Worm (Caenorhabditis elegans): ENCODE measurements around the gene Y43E12A.2.

Gene Y43E12A.2

ce11 chrIV:10933777-10934546 lies 47.9 kb upstream of the Y43E12A.2 start:
- no peak for TF ChIP-seq ceh-9 (tag; optimal IDR thresholded peaks at IDR 0.05)
- no peak for TF ChIP-seq hlh-13 (GFP tag; optimal IDR thresholded peaks at IDR 0.05)
- TF ChIP-seq fax-1 (tag; optimal IDR thresholded peaks at IDR 0.05): no peak
- TF ChIP-seq hlh-6 (tag; optimal IDR thresholded peaks at IDR 0.05): no peak
- no peak for TF ChIP-seq pros-1 (tag; optimal IDR thresholded peaks at IDR 0.05)
- TF ChIP-seq npax-4 (tag; optimal IDR thresholded peaks at IDR 0.05): no peak
- TF ChIP-seq pag-3 (tag; optimal IDR thresholded peaks at IDR 0.05; ENCODE audit: borderline replicate concordance): no peak
- no peak for TF ChIP-seq madf-2 (tag; optimal IDR thresholded peaks at IDR 0.05)
- TF ChIP-seq nhr-11 (tag; optimal IDR thresholded peaks at IDR 0.05): no peak

DNA sequence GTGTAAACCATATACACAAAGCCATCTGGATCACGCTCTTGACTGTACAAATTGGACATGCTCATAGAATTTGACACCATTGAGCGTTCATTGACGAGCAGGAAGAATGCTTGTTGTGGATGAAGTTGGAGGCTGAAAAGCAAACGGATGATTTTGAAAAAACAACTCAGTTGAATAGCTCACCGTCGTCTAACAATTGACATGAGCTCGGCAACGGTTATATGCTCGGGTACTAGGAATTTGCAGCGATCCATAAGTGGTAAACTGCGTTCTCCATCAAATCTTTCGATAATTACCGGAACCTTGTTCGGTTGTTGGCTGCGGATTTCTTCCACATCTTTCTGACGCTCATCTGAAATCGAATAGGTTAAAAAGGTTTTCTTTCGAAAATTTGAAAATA lies 47.1 kb upstream of the Y43E12A.2 start:
- TF ChIP-seq che-1 (tag; optimal IDR thresholded peaks at IDR 0.05) (no peak), ref-2 (tag; optimal IDR thresholded peaks at IDR 0.05) (no peak), syd-9 (tag; optimal IDR thresholded peaks at IDR 0.05) (no peak), ets-4 (tag; optimal IDR thresholded peaks at IDR 0.05) (no peak), fkh-6 (tag; optimal IDR thresholded peaks at IDR 0.05) (no peak), fkh-10 (GFP tag; optimal IDR thresholded peaks at IDR 0.05) (no peak), C38D4.7 (GFP tag; optimal IDR thresholded peaks at IDR 0.05) (no peak), ceh-31 (tag; optimal IDR thresholded peaks at IDR 0.05) (no peak), ttx-3 (tag; optimal IDR thresholded peaks at IDR 0.05) (no peak), lim-6 (tag; optimal IDR thresholded peaks at IDR 0.05) (no peak), pag-3 (tag; optimal IDR thresholded peaks at IDR 0.05; ENCODE audit: borderline replicate concordance) (no peak), pqm-1 (tag; optimal IDR thresholded peaks at IDR 0.05) (no peak), hlh-15 (tag; optimal IDR thresholded peaks at IDR 0.05) (no peak), ceh-30 (tag; optimal IDR thresholded peaks at IDR 0.05) (no peak)

DNA sequence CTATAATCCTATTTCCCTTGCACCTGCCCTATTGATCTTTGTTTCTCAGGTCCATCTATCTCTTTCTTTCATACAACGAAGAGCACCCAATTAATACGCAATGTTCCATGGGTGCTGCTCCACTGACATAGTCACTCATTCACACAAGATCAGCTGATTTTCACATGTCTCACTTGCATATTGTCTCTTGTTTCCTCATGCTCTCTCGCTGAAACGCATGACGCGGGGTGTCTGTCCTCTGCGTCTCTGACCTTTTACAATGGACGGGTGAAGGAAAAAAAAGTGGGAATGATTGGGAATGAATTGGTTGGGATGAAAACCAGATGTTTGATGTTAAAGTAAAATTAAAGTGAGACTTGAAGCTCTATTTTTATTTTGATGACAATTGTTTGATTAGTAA lies 46.5 kb upstream of the Y43E12A.2 start:
- no peak for TF ChIP-seq lim-6 (tag; optimal IDR thresholded peaks at IDR 0.05)
- TF ChIP-seq pag-3 (tag; optimal IDR thresholded peaks at IDR 0.05; ENCODE audit: borderline replicate concordance): no peak
- TF ChIP-seq nfya-1 (tag; optimal IDR thresholded peaks at IDR 0.05): peak; percentile 50
- TF ChIP-seq sox-2 (GFP tag; IDR thresholded peaks at IDR 0.05): no peak
- TF ChIP-seq mec-3 (tag; optimal IDR thresholded peaks at IDR 0.05; ENCODE audit: borderline replicate concordance): no peak
- peak; percentile 37 for TF ChIP-seq ref-2 (tag; optimal IDR thresholded peaks at IDR 0.05)
- TF ChIP-seq madf-2 (tag; optimal IDR thresholded peaks at IDR 0.05): no peak
- no peak for TF ChIP-seq tbx-7 (tag; optimal IDR thresholded peaks at IDR 0.05)
- TF ChIP-seq ceh-31 (tag; optimal IDR thresholded peaks at IDR 0.05): peak; percentile 47
- no peak for TF ChIP-seq pax-1 (tag; optimal IDR thresholded peaks at IDR 0.05)
- TF ChIP-seq pqm-1 (tag; optimal IDR thresholded peaks at IDR 0.05): no peak
- TF ChIP-seq ceh-14 (tag; optimal IDR thresholded peaks at IDR 0.05): peak; percentile 8
- no peak for TF ChIP-seq pha-4 (tag; optimal IDR thresholded peaks at IDR 0.05)
- TF ChIP-seq tbx-2 (tag; optimal IDR thresholded peaks at IDR 0.05): peak; percentile 26
- no peak for TF ChIP-seq npax-4 (tag; optimal IDR thresholded peaks at IDR 0.05)
- no peak for TF ChIP-seq ceh-45 (GFP tag; IDR thresholded peaks at IDR 0.05)
- peak; percentile 21 for TF ChIP-seq unc-42 (tag; optimal IDR thresholded peaks at IDR 0.05)
- TF ChIP-seq hlh-30 (tag; optimal IDR thresholded peaks at IDR 0.05; ENCODE audit: insufficient read depth): peak; percentile 98
- TF ChIP-seq dmd-4 (tag; optimal IDR thresholded peaks at IDR 0.05; ENCODE audit: borderline replicate concordance): no peak
- TF ChIP-seq unc-55 (GFP tag; optimal IDR thresholded peaks at IDR 0.05): peak; percentile 94
- TF ChIP-seq gmeb-2 (tag; optimal IDR thresholded peaks at IDR 0.05): no peak
- no peak for TF ChIP-seq hlh-15 (tag; optimal IDR thresholded peaks at IDR 0.05)
- peak; percentile 75 for TF ChIP-seq ceh-18 (tag; optimal IDR thresholded peaks at IDR 0.05)
- TF ChIP-seq Y22D7AL.16 (tag; optimal IDR thresholded peaks at IDR 0.05): no peak
- no peak for TF ChIP-seq ceh-24 (tag; optimal IDR thresholded peaks at IDR 0.05)
- no peak for TF ChIP-seq ceh-9 (tag; optimal IDR thresholded peaks at IDR 0.05)
- TF ChIP-seq ama-1 (optimal IDR thresholded peaks at IDR 0.05): no peak
- no peak for TF ChIP-seq dve-1 (tag; optimal IDR thresholded peaks at IDR 0.05)
- peak; percentile 37 for TF ChIP-seq ceh-34 (tag; optimal IDR thresholded peaks at IDR 0.05)
- TF ChIP-seq ceh-22 (tag; optimal IDR thresholded peaks at IDR 0.05): no peak
- peak; percentile 28 for TF ChIP-seq hlh-8 (tag; optimal IDR thresholded peaks at IDR 0.05)
- TF ChIP-seq ceh-6 (GFP tag; optimal IDR thresholded peaks at IDR 0.05): no peak
- TF ChIP-seq fax-1 (tag; optimal IDR thresholded peaks at IDR 0.05): peak; percentile 33
- no peak for TF ChIP-seq T23F11.4 (GFP tag; optimal IDR thresholded peaks at IDR 0.05)
- peak; percentile 43 for TF ChIP-seq pros-1 (tag; optimal IDR thresholded peaks at IDR 0.05)
- TF ChIP-seq unc-86 (tag; optimal IDR thresholded peaks at IDR 0.05): no peak
- TF ChIP-seq rnt-1 (tag; optimal IDR thresholded peaks at IDR 0.05): no peak

All from whole organism, late embryonic.